Fruit fly (Drosophila melanogaster): Measurements from ENCODE around the gene CG4839.

dm6 chr2L:10200847-10201246, 56.3 kb downstream of the CG4839 start, which contains the start of the genes Ripalpha and RpL7:
- peak; percentile 90 for TF ChIP-seq fkh (GFP tag; optimal IDR thresholded peaks at IDR 0.05)
- peak; percentile 95 for TF ChIP-seq topi (GFP tag; optimal IDR thresholded peaks at IDR 0.05)
- TF ChIP-seq CG6854 (GFP tag; optimal IDR thresholded peaks at IDR 0.05) = peak; percentile 93
- TF ChIP-seq CG16779 (tag; optimal IDR thresholded peaks at IDR 0.05) = no peak
- peak; percentile 86 for TF ChIP-seq CG10631 (GFP tag; optimal IDR thresholded peaks at IDR 0.05)
- no peak for TF ChIP-seq dsx (GFP tag; optimal IDR thresholded peaks at IDR 0.05; ENCODE audit: poor library complexity, severe bottlenecking)
- peak; percentile 76 for TF ChIP-seq Hr4 (GFP tag; optimal IDR thresholded peaks at IDR 0.05)
- peak; percentile 98 for TF ChIP-seq vri (GFP tag; optimal IDR thresholded peaks at IDR 0.05)
- TF ChIP-seq CG8319 (GFP tag; optimal IDR thresholded peaks at IDR 0.05) = peak; percentile 87
- peak; percentile 81 for TF ChIP-seq CG10669 (GFP tag; optimal IDR thresholded peaks at IDR 0.05)
- TF ChIP-seq CG3032 (tag; optimal IDR thresholded peaks at IDR 0.05) = peak; percentile 75
- TF ChIP-seq net (GFP tag; optimal IDR thresholded peaks at IDR 0.05) = peak; percentile 93
- TF ChIP-seq CG32006 (GFP tag; optimal IDR thresholded peaks at IDR 0.05) = no peak

Data from whole organism, prepupa.